Worm (Caenorhabditis elegans) whole organism, L2 larva: ENCODE measurements around the gene R09A8.1.

Experiments used
- ama-1 ChIP-seq: fragments of 150-350 bp; optimal IDR thresholded peaks from 2 replicates; lab custom pipeline; 2018; ENCODE audit warnings: inconsistent platforms
- elt-3 ChIP-seq: sonication (generic microtip); optimal IDR thresholded peaks from 2 replicates; lab custom pipeline; 2017; ENCODE audit warnings: missing biosample characterization, missing genetic modification characterization
- fos-1 ChIP-seq: fragments of 150-350 bp; optimal IDR thresholded peaks from 2 replicates; lab custom pipeline; 2014; ENCODE audit warnings: missing biosample characterization, missing genetic modification characterization
- lin-11 ChIP-seq: fragments of 150-350 bp; sonication (generic microtip); optimal IDR thresholded peaks from 2 replicates; lab custom pipeline; 2014; ENCODE audit warnings: missing biosample characterization, missing genetic modification characterization, inconsistent platforms, mixed read lengths
- mbf-1 ChIP-seq: sonication (generic microtip); optimal IDR thresholded peaks from 2 replicates; lab custom pipeline; 2017; ENCODE audit warnings: missing biosample characterization, missing genetic modification characterization
- nhr-6 ChIP-seq: fragments of 150-350 bp; optimal IDR thresholded peaks from 2 replicates; lab custom pipeline; 2014; ENCODE audit warnings: missing biosample characterization, missing genetic modification characterization
- nhr-77 ChIP-seq: fragments of 150-350 bp; optimal IDR thresholded peaks from 2 replicates; lab custom pipeline; 2014; ENCODE audit warnings: missing biosample characterization, missing genetic modification characterization

DNA sequence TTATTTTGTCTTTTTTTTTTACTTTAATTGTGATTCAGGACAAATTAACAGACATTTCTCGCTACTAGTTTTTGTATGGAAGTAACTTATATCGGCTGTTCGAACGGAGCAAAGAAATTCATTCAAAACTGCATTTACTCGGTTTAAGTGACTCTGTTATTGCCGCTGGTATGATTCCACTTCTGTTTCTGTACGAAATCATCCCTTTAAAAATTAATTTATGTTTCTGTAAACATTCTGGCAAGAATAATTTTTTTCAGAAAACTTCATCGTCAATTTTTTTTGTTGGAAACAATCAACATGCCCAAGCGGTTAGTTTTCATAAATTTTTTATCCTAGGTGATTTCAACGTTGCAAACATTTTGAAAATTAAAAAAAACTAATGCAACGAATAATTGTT, 33.8 kb upstream of the R09A8.1 start, which contains the start of gene T24D5.3:
- TF ChIP-seq lin-11 (tag; lab: Kevin White, UChicago) (no peak), nhr-6 (no peak), ama-1 (lab: Kevin White, UChicago) (no peak), elt-3 (tag; lab: Kevin White, UChicago) (no peak), mbf-1 (tag; lab: Kevin White, UChicago) (no peak), nhr-77 (no peak), fos-1 (tag; lab: Kevin White, UChicago) (no peak)
